Worm (Caenorhabditis elegans) whole organism, L1 larva: ENCODE measurements around the gene hot-7.

Experiments used
- ceh-63 ChIP-seq: fragments of 200-800 bp; sonication (Bioruptor generic); optimal IDR thresholded peaks from 2 replicates; lab custom pipeline; 2018; ENCODE audit warnings: mild to moderate bottlenecking, missing genetic modification characterization, missing compliant biosample characterization
- dpl-1 ChIP-seq, 3 experiments: fragments of 150-350 bp in 2 of 3; sonication (generic microtip) in 1 of 3; optimal IDR thresholded peaks; 2 replicates each; lab custom pipeline; 2014 to 2017; ENCODE audit warnings: missing biosample characterization in 3 of 3, missing genetic modification characterization in 3 of 3, missing genetic modification reagents in 3 of 3
- elt-3 ChIP-seq, 6 experiments: fragments of 150-350 bp in 1 of 6; sonication (generic microtip); optimal IDR thresholded peaks; 2 replicates each; lab custom pipeline; 2017 to 2018; ENCODE audit warnings: missing biosample characterization in 6 of 6, missing genetic modification characterization in 6 of 6, inconsistent platforms in 1 of 6
- fos-1 ChIP-seq: fragments of 150-350 bp; optimal IDR thresholded peaks from 2 replicates; lab custom pipeline; 2014; ENCODE audit warnings: missing biosample characterization, missing genetic modification characterization
- hpl-2 ChIP-seq: fragments of 150-350 bp; optimal IDR thresholded peaks from 2 replicates; lab custom pipeline; 2014; ENCODE audit warnings: missing biosample characterization, missing genetic modification reagents, missing genetic modification characterization
- nhr-11 ChIP-seq: fragments of 150-350 bp; optimal IDR thresholded peaks from 2 replicates; lab custom pipeline; 2014; ENCODE audit warnings: missing biosample characterization, missing genetic modification characterization
- nhr-12 ChIP-seq: sonication (generic microtip); optimal IDR thresholded peaks from 2 replicates; lab custom pipeline; 2017; ENCODE audit warnings: missing biosample characterization, missing genetic modification characterization
- tbx-2 ChIP-seq: sonication (generic microtip); optimal IDR thresholded peaks from 2 replicates; lab custom pipeline; 2016; ENCODE audit warnings: missing genetic modification characterization, missing compliant biosample characterization
- unc-130 ChIP-seq: fragments of 150-350 bp; optimal IDR thresholded peaks from 2 replicates; lab custom pipeline; 2017; ENCODE audit warnings: missing biosample characterization, missing genetic modification characterization, inconsistent platforms

DNA sequence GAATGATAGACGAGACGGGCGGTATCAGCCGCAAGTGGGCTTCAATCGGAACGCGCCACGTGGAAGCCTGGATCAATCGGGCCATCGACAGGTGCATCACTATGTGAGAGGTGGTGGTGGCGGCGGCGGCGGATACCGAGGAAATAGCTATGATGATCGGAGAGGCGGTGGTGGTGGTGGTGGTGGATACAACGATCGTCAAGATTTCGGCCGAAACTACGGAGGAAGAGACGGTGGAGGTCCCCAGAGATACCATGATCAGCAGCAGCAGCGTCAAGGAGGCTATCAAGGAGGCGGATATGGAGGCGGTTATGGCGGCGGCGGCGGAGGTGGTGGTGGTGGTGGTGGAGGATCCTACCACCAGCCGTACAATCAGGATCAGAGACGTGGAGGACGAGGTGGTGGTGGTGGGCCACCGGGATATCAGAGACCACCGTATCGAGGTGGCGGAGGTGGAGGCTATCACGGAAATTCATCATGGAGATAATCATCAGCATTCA is 45.7 kb upstream of the hot-7 start:
- no peak for TF ChIP-seq hpl-2 (GFP tag; lab: Kevin White, UChicago)
- no peak for TF ChIP-seq unc-130
- TF ChIP-seq nhr-12, result no peak
- TF ChIP-seq fos-1, result no peak
- TF ChIP-seq dpl-1 (GFP tag; optimal IDR thresholded peaks at IDR 0.05; lab: Kevin White, UChicago), result no peak
- TF ChIP-seq nhr-11, result no peak
- TF ChIP-seq elt-3 (tag; optimal IDR thresholded peaks at IDR 0.05; lab: Kevin White, UChicago), result no peak
- no peak for TF ChIP-seq ceh-63 (GFP tag; lab: Kevin White, UChicago)
- no peak for TF ChIP-seq tbx-2 (tag; lab: Kevin White, UChicago)
